Worm (Caenorhabditis elegans) whole organism, late embryonic: ENCODE data around the gene wrt-2.

ENCODE experiments used
- ama-1 ChIP-seq: fragments of 150-350 bp; optimal IDR thresholded peaks from 2 replicates; lab custom pipeline; 2014
- ceh-48 ChIP-seq: sonication (generic microtip); optimal IDR thresholded peaks from 2 replicates; lab custom pipeline; 2016; ENCODE audit warnings: missing genetic modification characterization, inconsistent platforms, missing compliant biosample characterization
- nhr-11 ChIP-seq: fragments of 150-350 bp; optimal IDR thresholded peaks from 2 replicates; lab custom pipeline; 2014; ENCODE audit warnings: missing biosample characterization, missing genetic modification characterization
- pat-9 ChIP-seq: fragments of 200-800 bp; sonication (Bioruptor generic); optimal IDR thresholded peaks from 2 replicates; lab custom pipeline; 2018; ENCODE audit warnings: mild to moderate bottlenecking, missing genetic modification characterization, moderate library complexity, missing compliant biosample characterization
- pha-4 ChIP-seq: fragments of 150-350 bp; optimal IDR thresholded peaks from 2 replicates; lab custom pipeline; 2018; ENCODE audit warnings: missing biosample characterization, missing genetic modification reagents, missing genetic modification characterization
- sox-4 ChIP-seq: sonication (generic microtip); optimal IDR thresholded peaks from 2 replicates; lab custom pipeline; 2017; ENCODE audit warnings: mild to moderate bottlenecking, missing genetic modification characterization, inconsistent platforms, missing compliant biosample characterization

DNA sequence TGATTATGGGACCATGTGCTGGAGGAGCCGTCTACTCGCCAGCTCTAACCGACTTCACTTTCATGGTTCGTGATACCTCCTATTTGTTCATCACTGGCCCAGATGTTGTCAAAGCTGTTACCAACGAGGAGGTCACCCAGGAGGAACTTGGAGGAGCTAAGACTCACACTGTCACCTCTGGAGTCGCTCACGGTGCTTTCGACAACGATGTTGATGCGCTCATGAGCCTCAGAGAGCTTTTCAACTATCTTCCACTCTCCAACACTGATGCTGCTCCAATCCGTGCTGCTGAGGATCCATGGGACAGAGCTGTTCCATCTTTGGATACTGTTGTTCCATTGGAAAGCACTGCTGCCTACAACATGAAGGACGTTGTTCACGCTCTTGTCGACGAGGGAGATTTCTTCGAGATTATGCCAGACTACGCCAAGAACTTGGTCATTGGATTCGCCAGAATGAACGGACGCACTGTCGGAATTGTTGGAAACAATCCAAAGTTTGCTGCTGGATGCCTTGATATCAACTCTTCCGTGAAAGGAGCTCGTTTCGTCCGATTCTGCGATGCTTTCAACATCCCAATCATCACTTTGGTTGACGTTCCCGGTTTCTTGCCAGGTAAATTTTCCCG lies 2.9 kb downstream of the wrt-2 start:
- TF ChIP-seq pat-9 (tag; lab: Kevin White, UChicago) (no peak), ceh-48 (tag; lab: Kevin White, UChicago) (no peak), sox-4 (tag; lab: Kevin White, UChicago) (no peak), pha-4 (tag; lab: Kevin White, UChicago) (no peak), nhr-11 (no peak), ama-1 (lab: Kevin White, UChicago) (no peak)
